Worm (Caenorhabditis elegans): ENCODE results near the gene F14F3.5.

Gene F14F3.5

DNA sequence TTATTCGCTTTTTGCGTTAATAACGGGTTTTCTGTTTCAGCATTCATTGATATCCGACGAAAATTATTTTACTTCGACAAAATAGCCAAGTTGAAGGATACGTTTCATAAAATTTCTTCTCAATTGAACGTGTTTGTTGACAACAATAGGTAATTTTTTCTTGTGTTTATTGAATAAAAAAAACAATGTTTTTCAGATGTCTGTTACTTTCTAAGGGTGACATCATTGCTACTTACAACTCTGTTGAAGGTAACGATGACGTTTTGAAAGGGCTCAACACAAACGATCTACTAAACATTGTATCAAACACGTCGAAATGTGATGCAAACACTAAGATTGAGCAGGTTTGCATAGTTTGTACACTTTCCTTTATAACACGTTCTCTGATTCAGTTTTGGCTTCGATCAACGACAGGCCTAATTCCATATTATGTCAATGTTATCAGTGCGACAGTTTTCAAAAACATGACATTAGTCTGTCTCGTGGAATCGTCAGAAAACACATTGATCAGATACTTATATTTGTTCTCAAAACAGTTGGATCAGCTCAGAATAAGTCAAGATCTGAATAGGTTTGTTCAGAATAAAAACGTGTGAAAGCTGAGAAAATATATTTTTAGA lies 5.7 kb upstream of the F14F3.5 start:
- TF ChIP-seq scrt-1 (GFP tag; IDR thresholded peaks at IDR 0.05): no peak
- no peak for TF ChIP-seq ets-7 (tag; optimal IDR thresholded peaks at IDR 0.05)
- no peak for TF ChIP-seq hnd-1 (tag; optimal IDR thresholded peaks at IDR 0.05)
- TF ChIP-seq flt-1 (GFP tag; IDR thresholded peaks at IDR 0.05): no peak
- TF ChIP-seq hmg-4 (GFP tag; optimal IDR thresholded peaks at IDR 0.05): no peak
- no peak for TF ChIP-seq hmbx-1 (tag; optimal IDR thresholded peaks at IDR 0.05)
- TF ChIP-seq F13C5.2 (tag; optimal IDR thresholded peaks at IDR 0.05): no peak
- TF ChIP-seq sea-1 (GFP tag; conservative IDR thresholded peaks at IDR 0.05): no peak
- TF ChIP-seq tbx-37 (GFP tag; conservative IDR thresholded peaks at IDR 0.05): no peak
- TF ChIP-seq tra-4 (tag; optimal IDR thresholded peaks at IDR 0.05): no peak

DNA sequence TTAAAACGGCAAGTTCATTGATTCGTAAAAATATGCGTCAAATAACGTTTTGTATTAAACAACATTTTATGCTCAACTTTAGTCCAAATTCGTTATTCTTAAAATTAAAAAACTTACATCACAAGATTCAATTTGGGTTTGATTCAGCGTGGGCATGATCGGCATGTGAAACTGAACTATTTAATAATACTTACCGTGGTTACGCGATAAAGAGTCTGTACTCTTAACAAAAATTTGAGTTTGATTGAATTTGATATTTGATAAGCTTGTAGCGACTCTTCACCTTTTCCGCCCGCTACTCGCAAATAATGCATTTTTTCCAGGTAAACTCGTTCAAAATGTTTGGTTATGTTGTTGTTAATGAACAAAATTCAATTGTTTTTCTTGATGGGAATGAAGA lies 4.4 kb upstream of the F14F3.5 start, which contains the start of gene glo-3:
Gene glo-3, plus strand, starts transcription at position 253 of the 400 bp plus-strand sequence.
- no peak for TF ChIP-seq tra-4 (tag; optimal IDR thresholded peaks at IDR 0.05)
- no peak for TF ChIP-seq F13C5.2 (tag; optimal IDR thresholded peaks at IDR 0.05)
- no peak for TF ChIP-seq hnd-1 (tag; optimal IDR thresholded peaks at IDR 0.05)
- no peak for TF ChIP-seq B0310.2 (tag; optimal IDR thresholded peaks at IDR 0.05)
- no peak for TF ChIP-seq scrt-1 (GFP tag; IDR thresholded peaks at IDR 0.05)
- no peak for TF ChIP-seq hmg-4 (GFP tag; optimal IDR thresholded peaks at IDR 0.05)
- no peak for TF ChIP-seq sea-1 (GFP tag; conservative IDR thresholded peaks at IDR 0.05)
- no peak for TF ChIP-seq ceh-36 (tag; optimal IDR thresholded peaks at IDR 0.05)
- TF ChIP-seq tbx-11 (GFP tag; IDR thresholded peaks at IDR 0.05): no peak

ce11 chrX:10532180-10532833 lies 3.3 kb upstream of the F14F3.5 start:
- no peak for TF ChIP-seq B0310.2 (tag; optimal IDR thresholded peaks at IDR 0.05)
- no peak for TF ChIP-seq hmbx-1 (tag; optimal IDR thresholded peaks at IDR 0.05)
- TF ChIP-seq flt-1 (GFP tag; IDR thresholded peaks at IDR 0.05): no peak
- TF ChIP-seq ceh-13 (GFP tag; optimal IDR thresholded peaks at IDR 0.05): no peak
- TF ChIP-seq pes-1 (GFP tag; IDR thresholded peaks at IDR 0.05): no peak
- TF ChIP-seq ets-7 (tag; optimal IDR thresholded peaks at IDR 0.05): no peak
- no peak for TF ChIP-seq sea-1 (GFP tag; conservative IDR thresholded peaks at IDR 0.05)
- TF ChIP-seq ceh-36 (tag; optimal IDR thresholded peaks at IDR 0.05): no peak
- no peak for TF ChIP-seq hnd-1 (tag; optimal IDR thresholded peaks at IDR 0.05)
- TF ChIP-seq scrt-1 (GFP tag; IDR thresholded peaks at IDR 0.05): no peak
- TF ChIP-seq tbx-11 (GFP tag; IDR thresholded peaks at IDR 0.05): no peak
- no peak for TF ChIP-seq hmg-4 (GFP tag; optimal IDR thresholded peaks at IDR 0.05)
- no peak for TF ChIP-seq ama-1 (optimal IDR thresholded peaks at IDR 0.05)
- no peak for TF ChIP-seq F13C5.2 (tag; optimal IDR thresholded peaks at IDR 0.05)
- TF ChIP-seq tra-4 (tag; optimal IDR thresholded peaks at IDR 0.05): no peak
- TF ChIP-seq aly-1 (tag; optimal IDR thresholded peaks at IDR 0.05): no peak
- no peak for TF ChIP-seq tbx-37 (GFP tag; conservative IDR thresholded peaks at IDR 0.05)

ce11 chrX:10527414-10527813 lies 1.6 kb downstream of the F14F3.5 start:
- TF ChIP-seq ceh-36 (tag; optimal IDR thresholded peaks at IDR 0.05): no peak
- TF ChIP-seq tra-4 (tag; optimal IDR thresholded peaks at IDR 0.05): no peak
- TF ChIP-seq ets-7 (tag; optimal IDR thresholded peaks at IDR 0.05): no peak
- TF ChIP-seq hmbx-1 (tag; optimal IDR thresholded peaks at IDR 0.05): no peak
- no peak for TF ChIP-seq flt-1 (GFP tag; IDR thresholded peaks at IDR 0.05)
- TF ChIP-seq ama-1 (optimal IDR thresholded peaks at IDR 0.05): no peak
- no peak for TF ChIP-seq aly-1 (tag; optimal IDR thresholded peaks at IDR 0.05)
- no peak for TF ChIP-seq hmg-4 (GFP tag; optimal IDR thresholded peaks at IDR 0.05)
- TF ChIP-seq tbx-37 (GFP tag; conservative IDR thresholded peaks at IDR 0.05): no peak
- TF ChIP-seq pes-1 (GFP tag; IDR thresholded peaks at IDR 0.05): no peak
- TF ChIP-seq tbx-11 (GFP tag; IDR thresholded peaks at IDR 0.05): no peak
- TF ChIP-seq F13C5.2 (tag; optimal IDR thresholded peaks at IDR 0.05): no peak
- TF ChIP-seq B0310.2 (tag; optimal IDR thresholded peaks at IDR 0.05): no peak
- TF ChIP-seq ceh-13 (GFP tag; optimal IDR thresholded peaks at IDR 0.05): no peak
- TF ChIP-seq scrt-1 (GFP tag; IDR thresholded peaks at IDR 0.05): no peak
- TF ChIP-seq sea-1 (GFP tag; conservative IDR thresholded peaks at IDR 0.05): no peak
- no peak for TF ChIP-seq hnd-1 (tag; optimal IDR thresholded peaks at IDR 0.05)

DNA sequence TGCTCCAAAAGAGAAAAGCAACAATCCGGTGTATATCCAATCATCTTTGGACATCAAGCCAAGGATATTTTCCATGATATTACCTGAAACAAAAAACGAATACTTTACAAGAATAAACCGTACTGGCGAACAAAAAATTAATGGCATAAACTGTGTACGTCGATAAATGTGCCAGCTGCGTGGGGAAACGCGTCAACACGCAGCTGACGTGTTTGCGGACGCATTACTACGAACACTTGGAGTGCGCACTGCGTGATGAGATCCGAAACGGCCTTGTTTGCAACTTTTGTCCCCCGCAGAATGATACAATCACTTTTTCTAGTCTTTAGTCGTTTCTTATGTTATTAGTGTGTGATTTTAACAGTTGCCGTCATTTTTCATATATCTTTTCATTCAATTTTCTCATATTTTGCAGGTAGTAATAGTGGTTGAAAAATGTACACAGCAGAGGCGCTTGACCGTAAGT lies 4.5 kb downstream of the F14F3.5 start, which contains the start of the genes mboa-7 and git-1:
Gene mboa-7, minus strand, starts transcription at position 83 of the 466 bp plus-strand sequence.
Gene git-1, plus strand, starts transcription at position 416 of the 466 bp plus-strand sequence.
- TF ChIP-seq tra-4 (tag; optimal IDR thresholded peaks at IDR 0.05): no peak
- TF ChIP-seq scrt-1 (GFP tag; IDR thresholded peaks at IDR 0.05): 0 out of 2 replicates have a peak, but pooled peaks have one; percentile 34
- peak; percentile 45 for TF ChIP-seq F13C5.2 (tag; optimal IDR thresholded peaks at IDR 0.05)
- TF ChIP-seq hnd-1 (tag; optimal IDR thresholded peaks at IDR 0.05): no peak
- TF ChIP-seq tbx-11 (GFP tag; IDR thresholded peaks at IDR 0.05): 0 out of 2 replicates have a peak, but pooled peaks have one; percentile 19
- TF ChIP-seq B0310.2 (tag; optimal IDR thresholded peaks at IDR 0.05): no peak
- TF ChIP-seq tbx-37 (GFP tag; conservative IDR thresholded peaks at IDR 0.05): no peak
- peak; percentile 49 for TF ChIP-seq hmg-4 (GFP tag; optimal IDR thresholded peaks at IDR 0.05)

- TF ChIP-seq tbx-37 (GFP tag; conservative IDR thresholded peaks at IDR 0.05) (no peak), tbx-11 (GFP tag; IDR thresholded peaks at IDR 0.05) (no peak), ceh-13 (GFP tag; optimal IDR thresholded peaks at IDR 0.05) (no peak), sea-1 (GFP tag; conservative IDR thresholded peaks at IDR 0.05) (no peak), F13C5.2 (tag; optimal IDR thresholded peaks at IDR 0.05) (no peak), ama-1 (optimal IDR thresholded peaks at IDR 0.05) (no peak), scrt-1 (GFP tag; IDR thresholded peaks at IDR 0.05) (no peak), ets-7 (tag; optimal IDR thresholded peaks at IDR 0.05) (no peak), B0310.2 (tag; optimal IDR thresholded peaks at IDR 0.05) (no peak), aly-1 (tag; optimal IDR thresholded peaks at IDR 0.05) (no peak), hnd-1 (tag; optimal IDR thresholded peaks at IDR 0.05) (no peak)
Measured at ce11 chrX:10521313-10521712, 7.7 kb downstream of the F14F3.5 start, which contains the start of gene F14F3.4. TSS of gene F14F3.4 (minus strand) at chrX:10521413.

DNA sequence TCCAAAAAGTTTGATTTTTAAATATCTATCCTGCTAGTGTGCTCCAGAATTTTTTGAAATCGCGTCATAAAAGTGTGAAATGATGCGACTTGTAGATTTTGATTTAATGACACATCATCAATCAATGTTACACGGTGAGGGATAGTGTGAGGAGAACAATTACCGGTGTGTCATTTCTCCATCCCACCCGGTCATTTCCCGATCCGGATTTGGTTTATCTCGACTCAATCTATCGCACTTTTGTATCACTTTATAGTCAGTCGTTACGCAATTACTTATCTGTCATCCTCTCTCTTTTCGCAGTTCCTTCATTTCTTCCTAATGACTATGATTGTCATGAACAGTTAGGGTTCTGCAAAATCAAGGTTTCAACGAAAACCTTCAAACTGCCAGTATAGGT lies 8.8 kb downstream of the F14F3.5 start:
- TF ChIP-seq tra-4 (tag; optimal IDR thresholded peaks at IDR 0.05) (no peak), hmbx-1 (tag; optimal IDR thresholded peaks at IDR 0.05) (no peak), scrt-1 (GFP tag; IDR thresholded peaks at IDR 0.05) (no peak), ama-1 (optimal IDR thresholded peaks at IDR 0.05) (no peak), pes-1 (GFP tag; IDR thresholded peaks at IDR 0.05) (no peak), aly-1 (tag; optimal IDR thresholded peaks at IDR 0.05) (no peak), tbx-37 (GFP tag; conservative IDR thresholded peaks at IDR 0.05) (no peak), ceh-36 (tag; optimal IDR thresholded peaks at IDR 0.05) (no peak), F13C5.2 (tag; optimal IDR thresholded peaks at IDR 0.05) (no peak), tbx-11 (GFP tag; IDR thresholded peaks at IDR 0.05) (no peak), hnd-1 (tag; optimal IDR thresholded peaks at IDR 0.05) (no peak), ets-7 (tag; optimal IDR thresholded peaks at IDR 0.05) (no peak)

All from whole organism, early embryonic.